Worm (Caenorhabditis elegans) whole organism, L4 larva: Measurements from ENCODE around the gene rnp-9.

Source experiments
- D1046.2 ChIP-seq: fragments of 200-800 bp; sonication (Bioruptor generic); IDR thresholded peaks from 2 replicates; pipeline ENCODE4 v1.3.6; 2022; ENCODE audit warnings: missing genetic modification characterization, missing compliant biosample characterization
- F26F4.8 ChIP-seq: fragments of 200-800 bp; sonication (Bioruptor generic); conservative IDR thresholded peaks from 2 replicates; pipeline ENCODE4 v1.3.6; 2022; ENCODE audit warnings: missing genetic modification characterization, missing compliant biosample characterization
- F37D6.2 ChIP-seq: sonication (generic microtip); optimal IDR thresholded peaks from 2 replicates; lab custom pipeline; 2016; ENCODE audit warnings: mild to moderate bottlenecking, missing genetic modification characterization, missing compliant biosample characterization
- F44E2.7 ChIP-seq: fragments of 200-800 bp; sonication (Bioruptor generic); IDR thresholded peaks from 2 replicates; pipeline ENCODE4 v2.1.2; 2022; ENCODE audit warnings: missing genetic modification characterization, missing compliant biosample characterization
- R02D3.7 ChIP-seq: fragments of 150-350 bp; sonication (generic microtip); optimal IDR thresholded peaks from 3 replicates; lab custom pipeline; 2014; ENCODE audit warnings: missing biosample characterization, missing genetic modification characterization
- T26A8.4 ChIP-seq: fragments of 200-800 bp; sonication (Bioruptor generic); IDR thresholded peaks from 2 replicates; pipeline ENCODE4 v1.3.6; 2022; ENCODE audit warnings: missing genetic modification characterization, missing compliant biosample characterization
- Y48G9A.11 ChIP-seq: fragments of 200-800 bp; sonication (Bioruptor generic); IDR thresholded peaks from 2 replicates; pipeline ENCODE4 v1.3.6; 2022; ENCODE audit warnings: missing genetic modification reagents, missing genetic modification characterization, missing compliant biosample characterization
- Y5F2A.4 ChIP-seq: fragments of 200-800 bp; sonication (Bioruptor generic); optimal IDR thresholded peaks from 2 replicates; lab custom pipeline; 2018; ENCODE audit warnings: mild to moderate bottlenecking, missing genetic modification characterization, missing compliant biosample characterization
- Y75B8A.6 ChIP-seq: fragments of 200-800 bp; sonication (Bioruptor generic); IDR thresholded peaks from 2 replicates; pipeline ENCODE4 v1.3.6; 2022; ENCODE audit warnings: missing genetic modification reagents, missing genetic modification characterization, missing compliant biosample characterization
- ZK337.2 ChIP-seq: fragments of 200-800 bp; sonication (Bioruptor generic); IDR thresholded peaks from 2 replicates; pipeline ENCODE4 v1.3.6; 2022; ENCODE audit warnings: missing genetic modification reagents, missing genetic modification characterization, missing compliant biosample characterization
- ZK546.5 ChIP-seq, 2 experiments: sonication (generic microtip); optimal IDR thresholded peaks; 2 replicates each; lab custom pipeline; 2017; ENCODE audit warnings: missing biosample characterization in 2 of 2, missing genetic modification characterization in 2 of 2
- aha-1 ChIP-seq: fragments of 150-350 bp; peaks from one replicate; lab custom pipeline; 2014; ENCODE audit warnings: missing biosample characterization, missing genetic modification characterization
- aly-2 ChIP-seq: sonication (generic microtip); optimal IDR thresholded peaks from 2 replicates; lab custom pipeline; 2018; ENCODE audit warnings: missing biosample characterization, missing genetic modification characterization
- ama-1 ChIP-seq: fragments of 150-350 bp; optimal IDR thresholded peaks from 2 replicates; lab custom pipeline; 2014; ENCODE audit warnings: inconsistent platforms, mixed read lengths
- attf-4 ChIP-seq: sonication (generic microtip); optimal IDR thresholded peaks from 3 replicates; lab custom pipeline; 2017; ENCODE audit warnings: missing biosample characterization, missing genetic modification characterization
- ceh-28 ChIP-seq: fragments of 150-350 bp; optimal IDR thresholded peaks from 2 replicates; lab custom pipeline; 2014; ENCODE audit warnings: missing biosample characterization, missing genetic modification reagents, missing genetic modification characterization
- ceh-62 ChIP-seq: sonication (generic microtip); optimal IDR thresholded peaks from 2 replicates; lab custom pipeline; 2017; ENCODE audit warnings: missing biosample characterization, missing genetic modification characterization
- ces-1 ChIP-seq: fragments of 150-350 bp; sonication (generic microtip); optimal IDR thresholded peaks from 4 replicates; lab custom pipeline; 2014; ENCODE audit warnings: missing biosample characterization, missing genetic modification reagents, missing genetic modification characterization
- daf-19 ChIP-seq: fragments of 200-800 bp; sonication (Bioruptor generic); conservative IDR thresholded peaks from 2 replicates; pipeline ENCODE4 v1.3.6; 2022; ENCODE audit warnings: missing genetic modification characterization, missing compliant biosample characterization
- dmd-8 ChIP-seq: fragments of 200-800 bp; sonication (Bioruptor generic); IDR thresholded peaks from 2 replicates; pipeline ENCODE4 v1.3.6; 2022; ENCODE audit warnings: missing genetic modification characterization, missing compliant biosample characterization
- dmd-9 ChIP-seq: fragments of 200-800 bp; sonication (Bioruptor generic); IDR thresholded peaks from 2 replicates; pipeline ENCODE4 v1.3.6; 2022; ENCODE audit warnings: missing genetic modification reagents, missing genetic modification characterization, missing compliant biosample characterization
- dpl-1 ChIP-seq: fragments of 150-350 bp; optimal IDR thresholded peaks from 2 replicates; lab custom pipeline; 2014; ENCODE audit warnings: missing biosample characterization, missing genetic modification reagents, missing genetic modification characterization
- dve-1 ChIP-seq: sonication (generic microtip); optimal IDR thresholded peaks from 2 replicates; lab custom pipeline; 2017; ENCODE audit warnings: antibody characterized with exemption, mild to moderate bottlenecking, missing genetic modification characterization, missing compliant biosample characterization; ENCODE audit not compliant: insufficient read depth
- egl-27 ChIP-seq: sonication (generic microtip); optimal IDR thresholded peaks from 3 replicates; lab custom pipeline; 2017; ENCODE audit warnings: missing biosample characterization, missing genetic modification reagents, missing genetic modification characterization
- egl-43 ChIP-seq: fragments of 200-800 bp; sonication (Bioruptor generic); IDR thresholded peaks from 2 replicates; pipeline ENCODE4 v1.3.6; 2022; ENCODE audit warnings: missing genetic modification reagents, missing genetic modification characterization, missing compliant biosample characterization
- fos-1 ChIP-seq: fragments of 150-350 bp; optimal IDR thresholded peaks from 2 replicates; lab custom pipeline; 2014; ENCODE audit warnings: missing biosample characterization, missing genetic modification characterization
- hif-1 ChIP-seq, 2 experiments: sonication (generic microtip); optimal IDR thresholded peaks; 2 replicates each; lab custom pipeline; 2016 to 2017; ENCODE audit warnings: missing compliant biosample characterization in 2 of 2, missing genetic modification characterization in 2 of 2, missing genetic modification reagents in 2 of 2, missing genotype in 2 of 2, mild to moderate bottlenecking in 1 of 2
- hlh-11 ChIP-seq: fragments of 200-800 bp; sonication (Bioruptor generic); optimal IDR thresholded peaks from 2 replicates; lab custom pipeline; 2018; ENCODE audit warnings: mild to moderate bottlenecking, missing genetic modification characterization, missing compliant biosample characterization
- lin-13 ChIP-seq: fragments of 150-350 bp; optimal IDR thresholded peaks from 2 replicates; lab custom pipeline; 2014; ENCODE audit warnings: missing biosample characterization, missing genetic modification reagents, missing genetic modification characterization
- lin-15B ChIP-seq: fragments of 150-350 bp; sonication (generic microtip); optimal IDR thresholded peaks from 3 replicates; lab custom pipeline; 2014; ENCODE audit warnings: missing biosample characterization, missing genetic modification characterization
- lin-29 ChIP-seq: fragments of 200-800 bp; sonication (Bioruptor generic); IDR thresholded peaks from 2 replicates; pipeline ENCODE4 v1.3.6; 2022; ENCODE audit warnings: missing genetic modification reagents, missing genetic modification characterization, missing compliant biosample characterization
- lin-39 ChIP-seq: fragments of 150-350 bp; optimal IDR thresholded peaks from 2 replicates; lab custom pipeline; 2014; ENCODE audit warnings: missing biosample characterization, missing genetic modification reagents, missing genetic modification characterization
- madf-5 ChIP-seq, 2 experiments: fragments of 200-800 bp; sonication (Bioruptor generic); IDR thresholded peaks; 2 replicates each; pipeline ENCODE4 v1.3.6; 2022; ENCODE audit warnings: missing compliant biosample characterization in 2 of 2, missing genetic modification characterization in 2 of 2
- mdt-29 ChIP-seq: fragments of 200-800 bp; sonication (Bioruptor generic); IDR thresholded peaks from 2 replicates; pipeline ENCODE4 v1.3.6; 2022; ENCODE audit warnings: missing genetic modification reagents, missing genetic modification characterization, missing compliant biosample characterization
- mep-1 ChIP-seq: fragments of 150-350 bp; sonication (generic microtip); optimal IDR thresholded peaks from 3 replicates; lab custom pipeline; 2014; ENCODE audit warnings: missing biosample characterization, missing genetic modification characterization
- mes-2 ChIP-seq: sonication (generic microtip); optimal IDR thresholded peaks from 2 replicates; lab custom pipeline; 2016; ENCODE audit warnings: missing genotype, mild to moderate bottlenecking, missing genetic modification characterization, missing compliant biosample characterization; ENCODE audit not compliant: poor library complexity, severe bottlenecking
- mxl-2 ChIP-seq: fragments of 200-800 bp; sonication (Bioruptor generic); conservative IDR thresholded peaks from 2 replicates; pipeline ENCODE4 v1.3.6; 2022; ENCODE audit warnings: missing genetic modification reagents, missing genetic modification characterization, missing compliant biosample characterization
- nhr-10 ChIP-seq: fragments of 150-350 bp; optimal IDR thresholded peaks from 2 replicates; lab custom pipeline; 2014; ENCODE audit warnings: missing biosample characterization, missing genetic modification characterization
- nhr-237 ChIP-seq: sonication (generic microtip); optimal IDR thresholded peaks from 2 replicates; lab custom pipeline; 2017; ENCODE audit warnings: missing biosample characterization, missing genetic modification characterization
- nhr-25 ChIP-seq: sonication (generic microtip); optimal IDR thresholded peaks from 2 replicates; lab custom pipeline; 2017; ENCODE audit warnings: missing genetic modification characterization, mild to moderate bottlenecking, missing compliant biosample characterization, antibody characterized with exemption, moderate library complexity, borderline replicate concordance; ENCODE audit not compliant: insufficient read depth
- nhr-28 ChIP-seq: fragments of 150-350 bp; optimal IDR thresholded peaks from 2 replicates; lab custom pipeline; 2014; ENCODE audit warnings: missing biosample characterization, missing genetic modification characterization
- nhr-42 ChIP-seq: fragments of 200-800 bp; sonication (Bioruptor generic); IDR thresholded peaks from 2 replicates; pipeline ENCODE4 v1.3.6; 2022; ENCODE audit warnings: missing genetic modification characterization, missing compliant biosample characterization
- nhr-76 ChIP-seq: fragments of 150-350 bp; optimal IDR thresholded peaks from 2 replicates; lab custom pipeline; 2014; ENCODE audit warnings: missing biosample characterization, missing genetic modification characterization
- nhr-77 ChIP-seq: fragments of 150-350 bp; optimal IDR thresholded peaks from 2 replicates; lab custom pipeline; 2014; ENCODE audit warnings: missing biosample characterization, missing genetic modification characterization
- pha-4 ChIP-seq, 2 experiments: fragments of 150-350 bp in 1 of 2; fragments of 200-800 bp in 1 of 2; sonication (Bioruptor generic) in 1 of 2; IDR thresholded peaks in 1 of 2; optimal IDR thresholded peaks in 1 of 2; 2 replicates each; pipeline versions ENCODE4 v1.3.6 to Lab custom; 2014 to 2022; ENCODE audit warnings: missing genetic modification characterization in 2 of 2, missing genetic modification reagents in 2 of 2, missing biosample characterization in 1 of 2, missing compliant biosample characterization in 1 of 2
- snpc-1.2 ChIP-seq: fragments of 200-800 bp; sonication (Bioruptor generic); IDR thresholded peaks from 2 replicates; pipeline ENCODE4 v1.3.6; 2022; ENCODE audit warnings: missing genetic modification reagents, missing genetic modification characterization, missing compliant biosample characterization
- spr-3 ChIP-seq: fragments of 200-800 bp; sonication (Bioruptor generic); optimal IDR thresholded peaks from 2 replicates; lab custom pipeline; 2018; ENCODE audit warnings: mild to moderate bottlenecking, missing genetic modification characterization, missing compliant biosample characterization
- unc-39 ChIP-seq: sonication (generic microtip); optimal IDR thresholded peaks from 2 replicates; lab custom pipeline; 2017; ENCODE audit warnings: missing biosample characterization, missing genetic modification characterization
- zfp-2 ChIP-seq: sonication (generic microtip); optimal IDR thresholded peaks from 2 replicates; lab custom pipeline; 2016; ENCODE audit warnings: mild to moderate bottlenecking, missing genetic modification characterization, missing compliant biosample characterization
- zip-2 ChIP-seq: fragments of 150-350 bp; optimal IDR thresholded peaks from 2 replicates; lab custom pipeline; 2014; ENCODE audit warnings: missing biosample characterization, missing genetic modification characterization
- ztf-11 ChIP-seq: fragments of 150-350 bp; optimal IDR thresholded peaks from 2 replicates; lab custom pipeline; 2014; ENCODE audit warnings: missing biosample characterization, missing genetic modification characterization
- ztf-7 ChIP-seq: fragments of 150-350 bp; optimal IDR thresholded peaks from 2 replicates; lab custom pipeline; 2014; ENCODE audit warnings: missing biosample characterization, missing genetic modification characterization

rnp-9 gene

DNA sequence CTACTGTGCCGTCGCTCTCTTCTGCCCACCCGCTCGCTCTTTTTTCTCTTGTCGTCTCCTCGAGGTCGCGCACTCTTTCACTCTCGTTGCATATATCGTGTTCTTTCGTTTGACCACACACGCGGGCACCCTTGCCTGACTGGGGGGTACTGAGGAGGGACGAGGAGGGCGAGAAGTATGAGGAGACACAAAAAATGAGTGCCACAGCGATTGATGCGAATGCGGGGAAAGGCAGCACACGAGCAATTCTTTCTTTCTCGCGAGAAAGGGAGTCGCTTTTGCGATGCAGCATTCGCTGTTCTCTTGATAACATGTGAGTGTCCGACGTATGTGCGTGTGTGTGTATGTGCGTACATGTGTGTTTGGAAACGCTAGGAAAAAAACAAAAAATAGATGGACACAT is 21.4 kb downstream of the rnp-9 start:
- peak; percentile 97 for TF ChIP-seq aha-1 (tag; lab: Kevin White, UChicago)
- TF ChIP-seq ZK337.2: no peak
- TF ChIP-seq F37D6.2 (tag; lab: Kevin White, UChicago): peak; percentile 70
- no peak for TF ChIP-seq attf-4 (tag; lab: Kevin White, UChicago)
- no peak for TF ChIP-seq egl-27
- no peak for TF ChIP-seq mdt-29 (GFP tag; lab: Robert Waterston, UW)
- TF ChIP-seq T26A8.4 (GFP tag; lab: Robert Waterston, UW): peak; percentile 63
- TF ChIP-seq zfp-2 (tag; lab: Kevin White, UChicago): peak; percentile 33
- no peak for TF ChIP-seq dmd-9 (GFP tag; lab: Robert Waterston, UW)
- no peak for TF ChIP-seq ZK546.5 (tag; optimal IDR thresholded peaks at IDR 0.05; lab: Kevin White, UChicago)
- TF ChIP-seq nhr-237: no peak
- TF ChIP-seq ceh-28 (tag; lab: Kevin White, UChicago): no peak
- peak; percentile 83 for TF ChIP-seq dve-1 (tag; lab: Kevin White, UChicago)
- no peak for TF ChIP-seq ztf-7 (tag; lab: Kevin White, UChicago)
- TF ChIP-seq mes-2 (tag; lab: Kevin White, UChicago): peak; percentile 62
- no peak for TF ChIP-seq Y5F2A.4
- no peak for TF ChIP-seq Y48G9A.11 (GFP tag; lab: Robert Waterston, UW)
- peak; percentile 21 to 68 for TF ChIP-seq hif-1 (tag; optimal IDR thresholded peaks at IDR 0.05; lab: Kevin White, UChicago)
- no peak for TF ChIP-seq F44E2.7 (GFP tag; lab: Robert Waterston, UW)
- TF ChIP-seq pha-4 (GFP tag; IDR thresholded peaks at IDR 0.05; lab: Robert Waterston, UW): peak; percentile 40; the same call in 1 of the 2 replicates
- TF ChIP-seq pha-4 (tag; optimal IDR thresholded peaks at IDR 0.05; lab: Kevin White, UChicago): no peak
- TF ChIP-seq lin-39: no peak
- TF ChIP-seq lin-13 (GFP tag; lab: Kevin White, UChicago): peak; percentile 26
- TF ChIP-seq fos-1 (tag; lab: Kevin White, UChicago): no peak
- no peak for TF ChIP-seq ces-1 (GFP tag; lab: Kevin White, UChicago)
- TF ChIP-seq nhr-42 (GFP tag; lab: Robert Waterston, UW): peak; percentile 55; the same call in 1 of the 2 replicates
- no peak for TF ChIP-seq aly-2 (tag; lab: Kevin White, UChicago)
- TF ChIP-seq R02D3.7 (tag; lab: Kevin White, UChicago): no peak
- no peak for TF ChIP-seq ztf-11 (tag; lab: Kevin White, UChicago)
- 0 out of 4 replicates have a peak, but pooled peaks of 1 of the 2 experiments have one; percentile 33 for TF ChIP-seq madf-5 (GFP tag; IDR thresholded peaks at IDR 0.05; lab: Robert Waterston, UW)
- TF ChIP-seq mxl-2: no peak
- peak; percentile 14 for TF ChIP-seq dpl-1 (GFP tag; lab: Kevin White, UChicago)
- TF ChIP-seq dmd-8: no peak
- no peak for TF ChIP-seq nhr-76 (tag; lab: Kevin White, UChicago)
- no peak for TF ChIP-seq zip-2
- peak; percentile 64 for TF ChIP-seq nhr-77 (tag; lab: Kevin White, UChicago)
- TF ChIP-seq nhr-28 (tag; lab: Kevin White, UChicago): peak; percentile 85
- TF ChIP-seq Y75B8A.6 (GFP tag; lab: Robert Waterston, UW): no peak
- no peak for TF ChIP-seq ceh-62 (tag; lab: Kevin White, UChicago)
- TF ChIP-seq egl-43 (GFP tag; lab: Robert Waterston, UW): peak; percentile 77; the same call in 1 of the 2 replicates
- no peak for TF ChIP-seq spr-3 (GFP tag; lab: Kevin White, UChicago)
- TF ChIP-seq F26F4.8 (GFP tag; lab: Robert Waterston, UW): no peak
- TF ChIP-seq nhr-25 (tag; lab: Kevin White, UChicago): peak; percentile 75
- peak; percentile 29 for TF ChIP-seq nhr-10 (tag; lab: Kevin White, UChicago)
- no peak for TF ChIP-seq unc-39
- TF ChIP-seq snpc-1.2 (GFP tag; lab: Robert Waterston, UW): no peak
- peak; percentile 94 for TF ChIP-seq mep-1 (tag; lab: Kevin White, UChicago)
- no peak for TF ChIP-seq lin-15B (tag; lab: Kevin White, UChicago)
- peak; percentile 91 for TF ChIP-seq hlh-11
- peak; percentile 14 for TF ChIP-seq ama-1 (lab: Kevin White, UChicago)
- TF ChIP-seq lin-29 (GFP tag; lab: Robert Waterston, UW): no peak
- no peak for TF ChIP-seq daf-19
- TF ChIP-seq D1046.2: no peak
